Fruit fly (Drosophila melanogaster): ENCODE data around the gene CG12708.

CG12708 gene

DNA sequence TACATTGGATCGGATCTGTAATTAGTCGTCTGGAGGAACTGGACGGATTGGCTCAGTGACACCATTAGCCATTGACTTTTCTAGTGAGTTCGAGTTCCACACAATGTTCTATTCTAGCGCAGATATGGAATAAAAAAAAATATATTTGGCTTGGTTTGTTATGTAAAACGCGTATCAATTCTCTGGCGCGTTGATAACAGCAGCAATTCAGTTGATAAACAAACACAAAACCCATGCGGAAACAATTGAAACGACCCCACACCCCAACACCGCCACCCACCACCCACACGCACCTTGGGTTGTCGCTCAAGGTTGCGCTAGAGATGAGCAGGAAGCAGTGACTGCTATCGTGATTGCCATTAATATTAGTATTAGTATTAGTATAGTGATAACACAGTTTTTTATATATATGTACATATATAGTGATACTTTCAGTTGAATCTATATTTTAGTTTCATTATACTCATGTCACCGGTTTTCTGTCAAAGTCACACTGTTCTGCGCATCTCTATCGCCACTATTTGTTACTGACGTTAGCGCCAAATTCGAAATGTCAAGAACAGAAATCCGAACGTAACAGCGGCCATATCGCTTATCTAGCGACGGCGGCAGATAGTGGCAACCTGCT, 22.4 kb downstream of the CG12708 start:
- TF ChIP-seq Drgx (GFP tag; IDR thresholded peaks at IDR 0.05), result peak; percentile 93
- peak; percentile 75 for TF ChIP-seq Adf1 (GFP tag; IDR thresholded peaks at IDR 0.05)
- no peak for TF ChIP-seq CG8089 (GFP tag; optimal IDR thresholded peaks at IDR 0.05)
- peak; percentile 21 for TF ChIP-seq ERR (GFP tag; optimal IDR thresholded peaks at IDR 0.05)
- peak; percentile 92 for TF ChIP-seq CG10366 (GFP tag; IDR thresholded peaks at IDR 0.05)
- peak; percentile 75; the same call in 2 of the 3 replicates for TF ChIP-seq jigr1 (GFP tag; IDR thresholded peaks at IDR 0.05)
- peak; percentile 86 for TF ChIP-seq lilli (GFP tag; optimal IDR thresholded peaks at IDR 0.05)
- TF ChIP-seq CG8944 (GFP tag; optimal IDR thresholded peaks at IDR 0.05), result peak; percentile 14
- peak; percentile 89 for TF ChIP-seq sens-2 (GFP tag; IDR thresholded peaks at IDR 0.05)
- TF ChIP-seq CG1529 (GFP tag; optimal IDR thresholded peaks at IDR 0.05), result peak; percentile 72
- TF ChIP-seq CG18599 (GFP tag; optimal IDR thresholded peaks at IDR 0.05), result peak; percentile 98
- peak; percentile 82 for TF ChIP-seq D19A (tag; optimal IDR thresholded peaks at IDR 0.05)
- TF ChIP-seq CG8359 (GFP tag; optimal IDR thresholded peaks at IDR 0.05; ENCODE audit: borderline replicate concordance), result peak; percentile 82
- TF ChIP-seq esg (GFP tag; conservative IDR thresholded peaks at IDR 0.05), result peak; percentile 93
- peak; percentile 97 for TF ChIP-seq Hmr (GFP tag; optimal IDR thresholded peaks at IDR 0.05)
- TF ChIP-seq Hr39 (optimal IDR thresholded peaks at IDR 0.05), result no peak
- peak; percentile 96 for TF ChIP-seq Ada2b (GFP tag; IDR thresholded peaks at IDR 0.05)
- TF ChIP-seq H2.0 (GFP tag; IDR thresholded peaks at IDR 0.05), result peak; percentile 93
- peak; percentile 85 for TF ChIP-seq CG3407 (GFP tag; optimal IDR thresholded peaks at IDR 0.05)
- peak; percentile 85 for TF ChIP-seq dimm (GFP tag; IDR thresholded peaks at IDR 0.05)
- TF ChIP-seq CG15269 (tag; optimal IDR thresholded peaks at IDR 0.05), result peak; percentile 93
- no peak for TF ChIP-seq CG7745 (tag; optimal IDR thresholded peaks at IDR 0.05)
- TF ChIP-seq CG11504 (tag; optimal IDR thresholded peaks at IDR 0.05), result peak; percentile 94
- peak; percentile 76 for TF ChIP-seq Nf-YC (tag; optimal IDR thresholded peaks at IDR 0.05)
- peak; percentile 87 for TF ChIP-seq CG2120 (GFP tag; optimal IDR thresholded peaks at IDR 0.05)
- TF ChIP-seq CG6765 (GFP tag; optimal IDR thresholded peaks at IDR 0.05), result peak; percentile 70
- no peak for TF ChIP-seq hb (GFP tag; IDR thresholded peaks at IDR 0.05; ENCODE audit: partially characterized antibody)
- TF ChIP-seq Sry-β (GFP tag; optimal IDR thresholded peaks at IDR 0.05), result peak; percentile 91
- peak; percentile 91 for TF ChIP-seq CG11085 (GFP tag; IDR thresholded peaks at IDR 0.05)
- TF ChIP-seq ems (GFP tag; optimal IDR thresholded peaks at IDR 0.05), result peak; percentile 82
- TF ChIP-seq CG10431 (GFP tag; optimal IDR thresholded peaks at IDR 0.05), result peak; percentile 36
- peak; percentile 84 for TF ChIP-seq Max (GFP tag; optimal IDR thresholded peaks at IDR 0.05)
- peak; percentile 7 for TF ChIP-seq pros (GFP tag; optimal IDR thresholded peaks at IDR 0.05)
- peak; percentile 84 for TF ChIP-seq D19B (GFP tag; optimal IDR thresholded peaks at IDR 0.05)
- TF ChIP-seq CG11695 (GFP tag; IDR thresholded peaks at IDR 0.05), result peak; percentile 92
- peak; percentile 88 for TF ChIP-seq CG12104 (GFP tag; optimal IDR thresholded peaks at IDR 0.05)
- TF ChIP-seq btn (GFP tag; optimal IDR thresholded peaks at IDR 0.05), result no peak
- peak; percentile 91 for TF ChIP-seq Sox102F (GFP tag; optimal IDR thresholded peaks at IDR 0.05)
- TF ChIP-seq Sry-δ (GFP tag; optimal IDR thresholded peaks at IDR 0.05), result peak; percentile 10
- no peak for TF ChIP-seq tll (GFP tag; optimal IDR thresholded peaks at IDR 0.05)
- TF ChIP-seq bsh (GFP tag; optimal IDR thresholded peaks at IDR 0.05), result peak; percentile 47 to 89
- no peak for TF ChIP-seq Neu2 (GFP tag; optimal IDR thresholded peaks at IDR 0.05; ENCODE audit: borderline replicate concordance)
- peak; percentile 83 for TF ChIP-seq sens (GFP tag)
- TF ChIP-seq Dek (tag; optimal IDR thresholded peaks at IDR 0.05), result peak; percentile 93
- peak; percentile 74 for TF ChIP-seq CG10274 (GFP tag; optimal IDR thresholded peaks at IDR 0.05)
- peak; percentile 44 for TF ChIP-seq CG7786 (GFP tag; optimal IDR thresholded peaks at IDR 0.05)
- no peak for TF ChIP-seq CG14860 (GFP tag; IDR thresholded peaks at IDR 0.05; ENCODE audit: partially characterized antibody)
- TF ChIP-seq Gug (GFP tag; IDR thresholded peaks at IDR 0.05), result peak; percentile 90
- peak; percentile 87 for TF ChIP-seq CG1602 (GFP tag; optimal IDR thresholded peaks at IDR 0.05)
- peak; percentile 81 for TF ChIP-seq gsb-n (tag; optimal IDR thresholded peaks at IDR 0.05)
